Worm (Caenorhabditis elegans): ENCODE measurements around the gene T15B12.2.

DNA sequence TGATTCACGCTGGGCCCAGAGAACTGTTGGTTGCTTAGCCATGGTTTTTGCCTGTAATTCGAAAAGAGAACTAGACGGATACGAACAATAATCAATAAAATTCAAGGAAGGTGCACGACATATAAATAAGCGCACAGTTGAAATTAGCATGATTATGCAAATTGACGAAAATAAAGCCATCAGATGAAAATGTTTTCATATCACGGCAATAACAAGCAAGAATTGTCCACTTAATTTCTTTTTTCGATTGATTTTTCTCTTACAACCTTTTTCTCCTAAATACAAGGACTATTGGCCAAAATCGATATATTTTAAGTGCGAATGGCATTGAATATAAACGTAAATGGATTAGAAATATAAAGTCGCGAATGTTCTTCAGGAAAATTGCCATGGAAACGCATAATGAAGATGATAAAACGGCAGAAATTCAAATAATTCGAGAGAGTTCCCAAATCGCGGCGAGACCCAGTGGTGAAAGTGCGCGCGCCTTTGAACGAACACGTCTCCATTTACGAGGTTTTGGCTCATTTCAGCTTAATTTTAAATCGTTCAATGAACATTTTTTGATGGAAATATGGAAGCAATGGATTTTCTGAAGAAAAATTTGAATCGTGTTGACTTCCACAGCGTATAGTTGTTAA, 26.9 kb downstream of the T15B12.2 start, which contains the start of the genes daf-41 and toc-1:
- TF ChIP-seq C04F5.9 (tag; optimal IDR thresholded peaks at IDR 0.05), result no peak
- TF ChIP-seq sox-4 (tag; optimal IDR thresholded peaks at IDR 0.05), result no peak
- TF ChIP-seq unc-86 (tag; optimal IDR thresholded peaks at IDR 0.05), result no peak
- peak; percentile 17 for TF ChIP-seq unc-130 (tag; optimal IDR thresholded peaks at IDR 0.05)
- no peak for TF ChIP-seq lir-3 (tag; optimal IDR thresholded peaks at IDR 0.05; ENCODE audit: poor library complexity)
- TF ChIP-seq dpl-1 (GFP tag; optimal IDR thresholded peaks at IDR 0.05), result peak; percentile 54 to 71 (median 58)
- no peak for TF ChIP-seq ztf-4 (tag; optimal IDR thresholded peaks at IDR 0.05)
- TF ChIP-seq tbx-2 (tag; optimal IDR thresholded peaks at IDR 0.05), result no peak
- TF ChIP-seq sptf-1 (tag; optimal IDR thresholded peaks at IDR 0.05), result no peak
- TF ChIP-seq ama-1 (optimal IDR thresholded peaks at IDR 0.05), result no peak
- TF ChIP-seq nhr-28 (tag; optimal IDR thresholded peaks at IDR 0.05), result no peak
- peak; percentile 20 for TF ChIP-seq jun-1 (tag; optimal IDR thresholded peaks at IDR 0.05)
